Worm (Caenorhabditis elegans) whole organism, L4 larva: Measurements from ENCODE around the gene W10G6.6.

Experiments used
- D1046.2 ChIP-seq: fragments of 200-800 bp; sonication (Bioruptor generic); IDR thresholded peaks from 2 replicates; pipeline ENCODE4 v1.3.6; 2022; ENCODE audit warnings: missing genetic modification characterization, missing compliant biosample characterization
- F26F4.8 ChIP-seq: fragments of 200-800 bp; sonication (Bioruptor generic); conservative IDR thresholded peaks from 2 replicates; pipeline ENCODE4 v1.3.6; 2022; ENCODE audit warnings: missing genetic modification characterization, missing compliant biosample characterization
- F44E2.7 ChIP-seq: fragments of 200-800 bp; sonication (Bioruptor generic); IDR thresholded peaks from 2 replicates; pipeline ENCODE4 v2.1.2; 2022; ENCODE audit warnings: missing genetic modification characterization, missing compliant biosample characterization
- F49E8.2 ChIP-seq: sonication (generic microtip); optimal IDR thresholded peaks from 2 replicates; lab custom pipeline; 2016; ENCODE audit warnings: missing compliant biosample characterization, mild to moderate bottlenecking, missing genetic modification characterization, borderline replicate concordance
- T20F7.1 ChIP-seq: fragments of 200-800 bp; sonication (Bioruptor generic); optimal IDR thresholded peaks from 2 replicates; lab custom pipeline; 2018; ENCODE audit warnings: mild to moderate bottlenecking, missing genetic modification characterization, missing compliant biosample characterization
- T26A8.4 ChIP-seq: fragments of 200-800 bp; sonication (Bioruptor generic); IDR thresholded peaks from 2 replicates; pipeline ENCODE4 v1.3.6; 2022; ENCODE audit warnings: missing genetic modification characterization, missing compliant biosample characterization
- ZK337.2 ChIP-seq: fragments of 200-800 bp; sonication (Bioruptor generic); IDR thresholded peaks from 2 replicates; pipeline ENCODE4 v1.3.6; 2022; ENCODE audit warnings: missing genetic modification reagents, missing genetic modification characterization, missing compliant biosample characterization
- ZK546.5 ChIP-seq, 2 experiments: sonication (generic microtip); optimal IDR thresholded peaks; 2 replicates each; lab custom pipeline; 2017; ENCODE audit warnings: missing biosample characterization in 2 of 2, missing genetic modification characterization in 2 of 2
- ceh-20 ChIP-seq: fragments of 200-800 bp; sonication (Bioruptor generic); IDR thresholded peaks from 2 replicates; pipeline ENCODE4 v1.3.6; 2022; ENCODE audit warnings: missing genetic modification reagents, missing genetic modification characterization, missing compliant biosample characterization
- ceh-32 ChIP-seq: sonication (generic microtip); optimal IDR thresholded peaks from 2 replicates; lab custom pipeline; 2016; ENCODE audit warnings: mild to moderate bottlenecking, missing genetic modification characterization, missing compliant biosample characterization; ENCODE audit not compliant: poor library complexity
- ceh-44 ChIP-seq: fragments of 200-800 bp; sonication (Bioruptor generic); IDR thresholded peaks from 2 replicates; pipeline ENCODE4 v1.3.6; 2022; ENCODE audit warnings: missing genetic modification reagents, missing genetic modification characterization, missing compliant biosample characterization
- ctbp-1 ChIP-seq: fragments of 200-800 bp; sonication (Bioruptor generic); IDR thresholded peaks from 2 replicates; pipeline ENCODE4 v1.3.6; 2022; ENCODE audit warnings: missing genetic modification reagents, missing genetic modification characterization, missing compliant biosample characterization
- daf-16 ChIP-seq, 3 experiments: sonication (generic microtip); optimal IDR thresholded peaks; 2 replicates each; lab custom pipeline; 2016 to 2017; ENCODE audit warnings: missing genetic modification characterization in 3 of 3, missing genetic modification reagents in 3 of 3, mild to moderate bottlenecking in 2 of 3, missing compliant biosample characterization in 2 of 3, missing biosample characterization in 1 of 3, moderate library complexity in 1 of 3
- daf-19 ChIP-seq: fragments of 200-800 bp; sonication (Bioruptor generic); conservative IDR thresholded peaks from 2 replicates; pipeline ENCODE4 v1.3.6; 2022; ENCODE audit warnings: missing genetic modification characterization, missing compliant biosample characterization
- dmd-6 ChIP-seq: fragments of 200-800 bp; sonication (Bioruptor generic); IDR thresholded peaks from 2 replicates; pipeline ENCODE4 v1.3.6; 2022; ENCODE audit warnings: missing genetic modification reagents, missing genetic modification characterization, missing compliant biosample characterization
- egl-43 ChIP-seq: fragments of 200-800 bp; sonication (Bioruptor generic); IDR thresholded peaks from 2 replicates; pipeline ENCODE4 v1.3.6; 2022; ENCODE audit warnings: missing genetic modification reagents, missing genetic modification characterization, missing compliant biosample characterization
- fos-1 ChIP-seq: fragments of 150-350 bp; optimal IDR thresholded peaks from 2 replicates; lab custom pipeline; 2014; ENCODE audit warnings: missing biosample characterization, missing genetic modification characterization
- gei-8 ChIP-seq: fragments of 200-800 bp; sonication (Bioruptor generic); optimal IDR thresholded peaks from 2 replicates; lab custom pipeline; 2018; ENCODE audit warnings: mild to moderate bottlenecking, missing genetic modification characterization, missing compliant biosample characterization
- hmg-1.1 ChIP-seq: fragments of 200-800 bp; sonication (Bioruptor generic); IDR thresholded peaks from 2 replicates; pipeline ENCODE4 v1.3.6; 2022; ENCODE audit warnings: missing genetic modification reagents, missing genetic modification characterization, missing compliant biosample characterization
- jun-1 ChIP-seq: fragments of 150-350 bp; optimal IDR thresholded peaks from 2 replicates; lab custom pipeline; 2014; ENCODE audit warnings: missing biosample characterization, missing genetic modification reagents, missing genetic modification characterization
- lin-13 ChIP-seq: fragments of 150-350 bp; optimal IDR thresholded peaks from 2 replicates; lab custom pipeline; 2014; ENCODE audit warnings: missing biosample characterization, missing genetic modification reagents, missing genetic modification characterization
- lin-15B ChIP-seq: fragments of 150-350 bp; sonication (generic microtip); optimal IDR thresholded peaks from 3 replicates; lab custom pipeline; 2014; ENCODE audit warnings: missing biosample characterization, missing genetic modification characterization
- lin-29 ChIP-seq: fragments of 200-800 bp; sonication (Bioruptor generic); IDR thresholded peaks from 2 replicates; pipeline ENCODE4 v1.3.6; 2022; ENCODE audit warnings: missing genetic modification reagents, missing genetic modification characterization, missing compliant biosample characterization
- lin-38 ChIP-seq: fragments of 200-800 bp; sonication (Bioruptor generic); IDR thresholded peaks from 2 replicates; pipeline ENCODE4 v1.3.6; 2022; ENCODE audit warnings: missing genetic modification reagents, missing genetic modification characterization, missing compliant biosample characterization
- lin-39 ChIP-seq: fragments of 150-350 bp; optimal IDR thresholded peaks from 2 replicates; lab custom pipeline; 2014; ENCODE audit warnings: missing biosample characterization, missing genetic modification reagents, missing genetic modification characterization
- lsy-2 ChIP-seq, 2 experiments: fragments of 150-350 bp in 1 of 2; sonication (generic microtip) in 1 of 2; optimal IDR thresholded peaks; 2 replicates each; lab custom pipeline; 2014 to 2017; ENCODE audit warnings: missing biosample characterization in 2 of 2, missing genetic modification characterization in 2 of 2
- mep-1 ChIP-seq: fragments of 150-350 bp; sonication (generic microtip); optimal IDR thresholded peaks from 3 replicates; lab custom pipeline; 2014; ENCODE audit warnings: missing biosample characterization, missing genetic modification characterization
- mes-2 ChIP-seq: sonication (generic microtip); optimal IDR thresholded peaks from 2 replicates; lab custom pipeline; 2016; ENCODE audit warnings: missing genotype, mild to moderate bottlenecking, missing genetic modification characterization, missing compliant biosample characterization; ENCODE audit not compliant: poor library complexity, severe bottlenecking
- mxl-2 ChIP-seq: fragments of 200-800 bp; sonication (Bioruptor generic); conservative IDR thresholded peaks from 2 replicates; pipeline ENCODE4 v1.3.6; 2022; ENCODE audit warnings: missing genetic modification reagents, missing genetic modification characterization, missing compliant biosample characterization
- nhr-10 ChIP-seq: fragments of 150-350 bp; optimal IDR thresholded peaks from 2 replicates; lab custom pipeline; 2014; ENCODE audit warnings: missing biosample characterization, missing genetic modification characterization
- nhr-102 ChIP-seq: sonication (generic microtip); optimal IDR thresholded peaks from 2 replicates; lab custom pipeline; 2016; ENCODE audit warnings: mild to moderate bottlenecking, missing genetic modification characterization, moderate library complexity, missing compliant biosample characterization
- nhr-111 ChIP-seq: fragments of 200-800 bp; sonication (Bioruptor generic); optimal IDR thresholded peaks from 2 replicates; lab custom pipeline; 2018; ENCODE audit warnings: mild to moderate bottlenecking, missing genetic modification characterization, missing compliant biosample characterization
- nhr-28 ChIP-seq: fragments of 150-350 bp; optimal IDR thresholded peaks from 2 replicates; lab custom pipeline; 2014; ENCODE audit warnings: missing biosample characterization, missing genetic modification characterization
- nhr-41 ChIP-seq: fragments of 200-800 bp; sonication (Bioruptor generic); IDR thresholded peaks from 2 replicates; pipeline ENCODE4 v1.3.6; 2022; ENCODE audit warnings: missing genetic modification reagents, missing genetic modification characterization, missing compliant biosample characterization
- pqm-1 ChIP-seq: sonication (generic microtip); optimal IDR thresholded peaks from 2 replicates; lab custom pipeline; 2017; ENCODE audit warnings: missing biosample characterization, missing genetic modification characterization
- rbr-2 ChIP-seq: sonication (generic microtip); optimal IDR thresholded peaks from 2 replicates; lab custom pipeline; 2016; ENCODE audit warnings: missing genotype, missing genetic modification characterization, missing compliant biosample characterization
- saeg-2 ChIP-seq: fragments of 200-800 bp; sonication (Bioruptor generic); IDR thresholded peaks from 2 replicates; pipeline ENCODE4 v1.3.6; 2022; ENCODE audit warnings: missing genetic modification reagents, missing genetic modification characterization, missing compliant biosample characterization
- snpc-4 ChIP-seq: fragments of 150-350 bp; optimal IDR thresholded peaks from 2 replicates; lab custom pipeline; 2014; ENCODE audit warnings: missing biosample characterization, missing genetic modification characterization
- spr-1 ChIP-seq: sonication (generic microtip); optimal IDR thresholded peaks from 2 replicates; lab custom pipeline; 2016; ENCODE audit warnings: mild to moderate bottlenecking, missing genetic modification characterization, missing compliant biosample characterization
- tag-97 ChIP-seq: fragments of 200-800 bp; sonication (Bioruptor generic); IDR thresholded peaks from 2 replicates; pipeline ENCODE4 v1.3.6; 2022; ENCODE audit warnings: missing genetic modification characterization, missing compliant biosample characterization
- tra-1 ChIP-seq: fragments of 200-800 bp; sonication (Bioruptor generic); IDR thresholded peaks from 2 replicates; pipeline ENCODE4 v1.3.6; 2022; ENCODE audit warnings: missing genetic modification reagents, missing genetic modification characterization, missing compliant biosample characterization
- unc-39 ChIP-seq: sonication (generic microtip); optimal IDR thresholded peaks from 2 replicates; lab custom pipeline; 2017; ENCODE audit warnings: missing biosample characterization, missing genetic modification characterization
- unc-62 ChIP-seq, 3 experiments: fragments of 150-350 bp in 1 of 3; sonication (generic microtip); optimal IDR thresholded peaks in 2 of 3; peaks in 1 of 3; 1 replicate in 1 of 3; 2 replicates in 2 of 3; lab custom pipeline; 2014 to 2017; ENCODE audit warnings: missing biosample characterization in 3 of 3, missing genetic modification characterization in 3 of 3, missing genetic modification reagents in 3 of 3, missing genotype in 1 of 3
- vab-7 ChIP-seq: fragments of 200-800 bp; sonication (Bioruptor generic); IDR thresholded peaks from 2 replicates; pipeline ENCODE4 v1.3.6; 2022; ENCODE audit warnings: missing genetic modification reagents, missing genetic modification characterization, missing compliant biosample characterization
- zag-1 ChIP-seq: fragments of 150-350 bp; optimal IDR thresholded peaks from 2 replicates; lab custom pipeline; 2014; ENCODE audit warnings: missing biosample characterization, missing genetic modification characterization
- zfp-2 ChIP-seq: sonication (generic microtip); optimal IDR thresholded peaks from 2 replicates; lab custom pipeline; 2016; ENCODE audit warnings: mild to moderate bottlenecking, missing genetic modification characterization, missing compliant biosample characterization

Gene W10G6.6

ce11 chrX:16275255-16275813 is 24.8 kb upstream of the W10G6.6 start, which contains the start of gene sdc-1 (continued):
- TF ChIP-seq zfp-2 (tag; lab: Kevin White, UChicago) = no peak
- no peak for TF ChIP-seq nhr-10 (tag; lab: Kevin White, UChicago)
- TF ChIP-seq ZK337.2 (GFP tag; lab: Robert Waterston, UW) = no peak
- TF ChIP-seq hmg-1.1 (GFP tag; lab: Robert Waterston, UW) = peak; percentile 51; the same call in 1 of the 2 replicates
- no peak for TF ChIP-seq vab-7
- TF ChIP-seq jun-1 = no peak
- no peak for TF ChIP-seq F26F4.8 (GFP tag; lab: Robert Waterston, UW)
- peak; percentile 60 for TF ChIP-seq mes-2 (tag; lab: Kevin White, UChicago)
- TF ChIP-seq nhr-111 = no peak
- no peak for TF ChIP-seq mxl-2 (GFP tag; lab: Robert Waterston, UW)
- TF ChIP-seq lin-15B (tag; lab: Kevin White, UChicago) = no peak
- no peak for TF ChIP-seq unc-62 (GFP tag; optimal IDR thresholded peaks at IDR 0.05 in 1 of 2; lab: Kevin White, UChicago)
- TF ChIP-seq unc-62 (tag; optimal IDR thresholded peaks at IDR 0.05; lab: Kevin White, UChicago) = no peak
- no peak for TF ChIP-seq tra-1
- no peak for TF ChIP-seq ctbp-1 (GFP tag; lab: Robert Waterston, UW)
- TF ChIP-seq F49E8.2 (tag; lab: Kevin White, UChicago) = no peak
- TF ChIP-seq mep-1 = peak; percentile 67
- TF ChIP-seq nhr-102 = no peak
- TF ChIP-seq, all 104 proteins: peak for 19

- TF ChIP-seq egl-43 (GFP tag; lab: Robert Waterston, UW) (peak; percentile 83), nhr-111 (no peak), lin-38 (no peak; the same call in 1 of the 2 replicates), T20F7.1 (GFP tag; lab: Kevin White, UChicago) (no peak), ceh-32 (no peak), fos-1 (tag; lab: Kevin White, UChicago) (no peak), zag-1 (tag; lab: Kevin White, UChicago) (no peak), lin-29 (no peak), saeg-2 (GFP tag; lab: Robert Waterston, UW) (peak; percentile 52; the same call in 1 of the 2 replicates), tag-97 (GFP tag; lab: Robert Waterston, UW) (no peak), unc-39 (tag; lab: Kevin White, UChicago) (no peak), nhr-28 (tag; lab: Kevin White, UChicago) (peak; percentile 27), T26A8.4 (GFP tag; lab: Robert Waterston, UW) (peak; percentile 45; the same call in 1 of the 2 replicates), D1046.2 (GFP tag; lab: Robert Waterston, UW) (no peak), tra-1 (peak; percentile 53; the same call in 1 of the 2 replicates), daf-19 (0 out of 2 replicates have a peak, but pooled peaks have one; percentile 61), snpc-4 (tag; lab: Kevin White, UChicago) (no peak), F49E8.2 (tag; lab: Kevin White, UChicago) (peak; percentile 15), daf-16 (GFP tag; optimal IDR thresholded peaks at IDR 0.05; lab: Kevin White, UChicago) (peak; percentile 41 to 86), daf-16 (tag; optimal IDR thresholded peaks at IDR 0.05; lab: Kevin White, UChicago) (peak; percentile 56), mxl-2 (GFP tag; lab: Robert Waterston, UW) (0 out of 2 replicates have a peak, but pooled peaks have one; percentile 21), dmd-6 (GFP tag; lab: Robert Waterston, UW) (peak; percentile 43), lin-39 (tag; lab: Kevin White, UChicago) (no peak), nhr-41 (GFP tag; lab: Robert Waterston, UW) (peak; percentile 34; the same call in 1 of the 2 replicates), spr-1 (tag; lab: Kevin White, UChicago) (peak; percentile 4), F26F4.8 (GFP tag; lab: Robert Waterston, UW) (peak; percentile 68; the same call in 1 of the 2 replicates), F44E2.7 (GFP tag; lab: Robert Waterston, UW) (0 out of 2 replicates have a peak, but pooled peaks have one; percentile 34), gei-8 (GFP tag; lab: Kevin White, UChicago) (peak; percentile 53), lin-13 (GFP tag; lab: Kevin White, UChicago) (peak; percentile 42), ceh-20 (GFP tag; lab: Robert Waterston, UW) (peak; percentile 22; the same call in 1 of the 2 replicates), ZK337.2 (GFP tag; lab: Robert Waterston, UW) (peak; percentile 46; the same call in 1 of the 2 replicates), ceh-44 (GFP tag; lab: Robert Waterston, UW) (peak; percentile 51; the same call in 1 of the 2 replicates), zfp-2 (tag; lab: Kevin White, UChicago) (no peak), ZK546.5 (tag; optimal IDR thresholded peaks at IDR 0.05; lab: Kevin White, UChicago) (no peak), rbr-2 (tag; lab: Kevin White, UChicago) (peak; percentile 35), pqm-1 (tag; lab: Kevin White, UChicago) (no peak), lsy-2 (tag; optimal IDR thresholded peaks at IDR 0.05; lab: Kevin White, UChicago) (no peak), mep-1 (no peak)
These were observed 20.6 kb upstream of the W10G6.6 start for ce11 chrX:16271147-16271546.
